Worm (Caenorhabditis elegans) whole organism, L3 larva: Measurements from ENCODE around the gene F18C5.9.

Experiments used
- R02D3.7 ChIP-seq: fragments of 150-350 bp; optimal IDR thresholded peaks from 2 replicates; lab custom pipeline; 2014; ENCODE audit warnings: missing biosample characterization, missing genetic modification characterization
- aly-2 ChIP-seq: fragments of 150-350 bp; optimal IDR thresholded peaks from 2 replicates; lab custom pipeline; 2014; ENCODE audit warnings: missing biosample characterization, missing genetic modification characterization
- ama-1 ChIP-seq: fragments of 150-350 bp; optimal IDR thresholded peaks from 2 replicates; lab custom pipeline; 2018
- ceh-16 ChIP-seq: sonication (generic microtip); optimal IDR thresholded peaks from 2 replicates; lab custom pipeline; 2017; ENCODE audit warnings: missing biosample characterization, missing genetic modification characterization
- ceh-28 ChIP-seq: fragments of 150-350 bp; optimal IDR thresholded peaks from 2 replicates; lab custom pipeline; 2014; ENCODE audit warnings: missing biosample characterization, missing genetic modification reagents, missing genetic modification characterization
- ceh-82 ChIP-seq: fragments of 150-350 bp; optimal IDR thresholded peaks from 2 replicates; lab custom pipeline; 2014; ENCODE audit warnings: missing biosample characterization, missing genetic modification characterization
- ceh-9 ChIP-seq: sonication (generic microtip); optimal IDR thresholded peaks from 2 replicates; lab custom pipeline; 2018; ENCODE audit warnings: missing biosample characterization, missing genetic modification characterization
- daf-12 ChIP-seq: fragments of 150-350 bp; optimal IDR thresholded peaks from 2 replicates; lab custom pipeline; 2014; ENCODE audit warnings: missing biosample characterization, missing genetic modification reagents, missing genetic modification characterization
- egl-27 ChIP-seq: sonication (generic microtip); optimal IDR thresholded peaks from 4 replicates; lab custom pipeline; 2017; ENCODE audit warnings: missing biosample characterization, missing genetic modification reagents, missing genetic modification characterization
- elt-1 ChIP-seq: fragments of 150-350 bp; optimal IDR thresholded peaks from 2 replicates; lab custom pipeline; 2014; ENCODE audit warnings: missing biosample characterization, missing genetic modification characterization
- elt-3 ChIP-seq, 3 experiments: fragments of 150-350 bp in 1 of 3; sonication (generic microtip) in 2 of 3; optimal IDR thresholded peaks; 2 replicates in 2 of 3; 4 replicates in 1 of 3; lab custom pipeline; 2014 to 2017; ENCODE audit warnings: missing biosample characterization in 3 of 3, missing genetic modification characterization in 3 of 3
- eor-1 ChIP-seq, 2 experiments: fragments of 150-350 bp; optimal IDR thresholded peaks; 2 replicates each; lab custom pipeline; 2014 to 2018; ENCODE audit warnings: missing biosample characterization in 2 of 2, missing genetic modification characterization in 2 of 2
- fkh-2 ChIP-seq: fragments of 150-350 bp; optimal IDR thresholded peaks from 2 replicates; lab custom pipeline; 2014; ENCODE audit warnings: missing biosample characterization, missing genetic modification reagents, missing genetic modification characterization
- hmg-11 ChIP-seq: sonication (generic microtip); optimal IDR thresholded peaks from 2 replicates; lab custom pipeline; 2016; ENCODE audit warnings: missing genetic modification characterization, missing compliant biosample characterization
- jun-1 ChIP-seq: fragments of 150-350 bp; optimal IDR thresholded peaks from 2 replicates; lab custom pipeline; 2014; ENCODE audit warnings: missing biosample characterization, missing genetic modification reagents, missing genetic modification characterization
- lin-15B ChIP-seq: fragments of 150-350 bp; optimal IDR thresholded peaks from 2 replicates; lab custom pipeline; 2014; ENCODE audit warnings: missing biosample characterization, missing genetic modification characterization
- mml-1 ChIP-seq: fragments of 150-350 bp; sonication (generic microtip); optimal IDR thresholded peaks from 3 replicates; lab custom pipeline; 2014; ENCODE audit warnings: missing biosample characterization, missing genetic modification characterization
- nfya-1 ChIP-seq: sonication (generic microtip); optimal IDR thresholded peaks from 2 replicates; lab custom pipeline; 2017; ENCODE audit warnings: missing genetic modification characterization, mild to moderate bottlenecking, missing compliant biosample characterization, antibody characterized with exemption, moderate library complexity; ENCODE audit not compliant: insufficient read depth
- nhr-11 ChIP-seq: fragments of 150-350 bp; optimal IDR thresholded peaks from 2 replicates; lab custom pipeline; 2014; ENCODE audit warnings: missing biosample characterization, missing genetic modification characterization
- nhr-12 ChIP-seq: fragments of 150-350 bp; optimal IDR thresholded peaks from 2 replicates; lab custom pipeline; 2014; ENCODE audit warnings: missing biosample characterization, missing genetic modification characterization
- nhr-23 ChIP-seq: fragments of 150-350 bp; optimal IDR thresholded peaks from 2 replicates; lab custom pipeline; 2014; ENCODE audit warnings: missing biosample characterization, missing genetic modification reagents, missing genetic modification characterization
- nhr-237 ChIP-seq: fragments of 150-350 bp; optimal IDR thresholded peaks from 2 replicates; lab custom pipeline; 2014; ENCODE audit warnings: missing biosample characterization, missing genetic modification characterization
- nhr-25 ChIP-seq: sonication (generic microtip); optimal IDR thresholded peaks from 2 replicates; lab custom pipeline; 2017; ENCODE audit warnings: missing biosample characterization, missing genetic modification characterization
- nhr-28 ChIP-seq: fragments of 150-350 bp; optimal IDR thresholded peaks from 2 replicates; lab custom pipeline; 2014; ENCODE audit warnings: missing biosample characterization, missing genetic modification characterization
- nhr-43 ChIP-seq: sonication (generic microtip); optimal IDR thresholded peaks from 2 replicates; lab custom pipeline; 2016; ENCODE audit warnings: mild to moderate bottlenecking, missing genetic modification characterization, missing compliant biosample characterization; ENCODE audit not compliant: poor library complexity, severe bottlenecking
- nhr-76 ChIP-seq: fragments of 150-350 bp; sonication (generic microtip); optimal IDR thresholded peaks from 5 replicates; lab custom pipeline; 2014; ENCODE audit warnings: missing biosample characterization, missing genetic modification characterization
- pha-4 ChIP-seq: fragments of 150-350 bp; optimal IDR thresholded peaks from 2 replicates; lab custom pipeline; 2014; ENCODE audit warnings: missing biosample characterization, missing genetic modification reagents, missing genetic modification characterization
- pqm-1 ChIP-seq: fragments of 150-350 bp; optimal IDR thresholded peaks from 2 replicates; lab custom pipeline; 2017; ENCODE audit warnings: missing biosample characterization, missing genetic modification characterization, inconsistent platforms
- sea-2 ChIP-seq: fragments of 150-350 bp; sonication (generic microtip); optimal IDR thresholded peaks from 4 replicates; lab custom pipeline; 2014; ENCODE audit warnings: missing biosample characterization, missing genetic modification reagents, missing genetic modification characterization
- skn-1 ChIP-seq: fragments of 150-350 bp; optimal IDR thresholded peaks from 2 replicates; lab custom pipeline; 2014; ENCODE audit warnings: missing biosample characterization, missing genetic modification characterization
- snpc-4 ChIP-seq: fragments of 150-350 bp; optimal IDR thresholded peaks from 2 replicates; lab custom pipeline; 2014; ENCODE audit warnings: missing biosample characterization, missing genetic modification characterization
- unc-39 ChIP-seq: sonication (generic microtip); optimal IDR thresholded peaks from 4 replicates; lab custom pipeline; 2017; ENCODE audit warnings: missing biosample characterization, missing genetic modification characterization
- unc-62 ChIP-seq: fragments of 150-350 bp; sonication (generic microtip); optimal IDR thresholded peaks from 4 replicates; lab custom pipeline; 2014; ENCODE audit warnings: missing biosample characterization, missing genetic modification reagents, missing genetic modification characterization
- zag-1 ChIP-seq: fragments of 150-350 bp; optimal IDR thresholded peaks from 2 replicates; lab custom pipeline; 2014; ENCODE audit warnings: missing biosample characterization, missing genetic modification characterization
- ztf-4 ChIP-seq: fragments of 150-350 bp; optimal IDR thresholded peaks from 2 replicates; lab custom pipeline; 2014; ENCODE audit warnings: missing biosample characterization, missing genetic modification characterization

F18C5.9 gene

DNA sequence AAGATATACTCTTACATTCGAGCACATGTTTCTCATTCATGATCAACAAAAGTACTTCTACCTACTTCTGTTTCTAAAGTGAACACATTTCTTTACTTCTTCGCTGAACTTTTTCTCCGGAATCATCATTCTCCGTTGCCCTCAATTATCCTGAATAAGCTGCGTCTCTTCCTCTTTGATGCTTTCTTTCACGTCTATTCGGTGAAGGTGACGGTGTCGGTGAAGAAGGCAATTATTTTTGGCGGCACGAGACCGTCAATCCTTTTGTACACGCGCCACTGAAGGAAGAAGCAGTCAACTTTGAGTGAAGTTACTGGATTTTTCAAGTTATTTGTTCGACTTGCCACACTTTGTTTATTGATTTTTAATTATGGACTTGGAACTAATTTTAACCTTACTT, 35.4 kb upstream of the F18C5.9 start, which contains the start of gene abch-1:
Gene abch-1, minus strand, starts transcription at position 101 of the 400 bp plus-strand sequence.
- TF ChIP-seq nhr-28 (tag; lab: Kevin White, UChicago) (no peak), aly-2 (tag; lab: Kevin White, UChicago) (no peak), jun-1 (tag; lab: Kevin White, UChicago) (no peak), hmg-11 (tag; lab: Kevin White, UChicago) (no peak), pha-4 (tag; lab: Kevin White, UChicago) (no peak), elt-3 (tag; optimal IDR thresholded peaks at IDR 0.05; lab: Kevin White, UChicago) (no peak), ztf-4 (tag; lab: Kevin White, UChicago) (no peak), ceh-9 (tag; lab: Kevin White, UChicago) (no peak), mml-1 (tag; lab: Kevin White, UChicago) (no peak), pqm-1 (tag; lab: Kevin White, UChicago) (no peak), nfya-1 (tag; lab: Kevin White, UChicago) (no peak), R02D3.7 (tag; lab: Kevin White, UChicago) (no peak), lin-15B (tag; lab: Kevin White, UChicago) (no peak), daf-12 (tag; lab: Kevin White, UChicago) (no peak), nhr-11 (tag; lab: Kevin White, UChicago) (no peak), unc-62 (GFP tag; lab: Kevin White, UChicago) (no peak), nhr-23 (tag; lab: Kevin White, UChicago) (no peak)
- TF ChIP-seq, all 47 proteins: peak for 0

DNA sequence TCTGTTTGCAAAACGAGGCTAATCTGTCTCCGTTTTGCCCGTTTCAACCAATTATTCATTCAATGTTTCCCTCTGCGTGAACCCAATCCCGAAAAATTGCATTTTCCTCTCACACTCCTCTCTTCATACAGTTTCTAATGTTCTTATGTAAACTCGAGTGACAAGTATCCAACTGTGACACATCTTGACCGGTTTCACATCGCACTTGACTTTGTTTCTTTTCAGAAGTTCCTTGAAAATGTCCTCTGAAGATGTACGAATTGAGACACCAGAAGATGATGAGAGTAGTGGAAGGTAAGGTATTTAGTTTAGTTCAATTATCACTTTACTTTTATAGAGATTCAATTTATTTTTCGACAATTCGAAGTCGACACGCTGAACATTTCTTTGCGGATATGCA, 35.0 kb upstream of the F18C5.9 start, which contains the start of gene abcx-1:
Gene abcx-1, plus strand, starts transcription at position 224 of the 400 bp plus-strand sequence.
- no peak for TF ChIP-seq unc-62 (GFP tag; lab: Kevin White, UChicago)
- TF ChIP-seq nhr-76 (tag; lab: Kevin White, UChicago): no peak
- no peak for TF ChIP-seq eor-1 (tag; optimal IDR thresholded peaks at IDR 0.05; lab: Kevin White, UChicago)
- TF ChIP-seq elt-1 (tag; lab: Kevin White, UChicago): no peak
- no peak for TF ChIP-seq unc-39

DNA sequence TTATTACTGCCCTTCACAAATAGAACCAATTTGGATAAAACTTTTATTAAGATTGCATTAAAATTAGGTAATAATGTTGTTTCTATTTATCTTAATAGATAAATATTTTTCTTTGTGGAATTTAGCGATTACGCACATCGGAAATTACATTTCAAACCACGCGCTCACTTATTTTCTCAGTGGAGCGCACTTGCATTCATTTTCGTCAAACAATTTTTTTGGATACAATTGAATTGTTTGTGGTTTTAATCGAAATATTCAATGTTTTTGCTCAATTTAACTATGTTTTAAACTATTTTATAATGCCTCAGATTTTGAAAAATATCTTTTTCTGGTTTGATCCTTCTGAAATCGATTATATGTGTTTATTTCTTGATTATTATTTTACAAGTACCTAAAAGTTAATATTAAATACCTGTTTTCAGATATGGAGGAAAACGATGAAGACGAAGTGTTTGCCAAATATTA, 30.9 kb upstream of the F18C5.9 start, which contains the start of gene utp-20:
Gene utp-20, plus strand, starts transcription at position 418 of the 468 bp plus-strand sequence.
- TF ChIP-seq nhr-23 (tag; lab: Kevin White, UChicago) (peak; percentile 49), snpc-4 (tag; lab: Kevin White, UChicago) (peak; percentile 42), nhr-237 (tag; lab: Kevin White, UChicago) (no peak), lin-15B (tag; lab: Kevin White, UChicago) (peak; percentile 59), skn-1 (tag; lab: Kevin White, UChicago) (peak; percentile 31), nfya-1 (tag; lab: Kevin White, UChicago) (peak; percentile 58), ceh-16 (no peak)

DNA sequence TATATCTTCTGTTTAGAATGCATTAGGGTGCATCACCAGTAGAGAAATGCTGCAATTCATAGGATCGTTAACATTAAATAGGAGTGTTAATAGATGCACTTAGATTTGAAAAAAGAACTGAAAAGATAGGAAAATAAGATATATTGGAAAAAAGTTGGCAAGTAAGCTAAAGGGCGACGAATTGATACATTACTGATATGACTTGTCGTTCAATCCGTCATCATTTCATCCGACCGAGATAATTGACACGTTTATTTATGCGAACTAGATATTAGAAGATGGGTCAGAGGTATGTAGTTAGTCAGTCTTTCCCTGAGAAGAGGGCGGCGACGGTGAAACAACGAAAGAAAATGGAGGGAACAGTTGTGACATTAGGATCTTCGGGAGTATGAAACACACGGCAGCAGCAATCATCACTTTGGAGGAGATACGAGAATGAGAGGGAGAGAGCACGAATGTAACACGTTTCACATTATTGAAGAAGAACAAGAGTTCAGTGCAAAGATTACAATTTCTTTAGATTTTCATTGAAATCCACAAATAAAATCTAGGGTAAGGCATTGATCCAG, 22.0 kb upstream of the F18C5.9 start, which contains the start of gene lron-15:
Gene lron-15, minus strand, starts transcription at position 51 of the 569 bp plus-strand sequence.
- TF ChIP-seq pha-4 (tag; lab: Kevin White, UChicago) (no peak), ceh-82 (tag; lab: Kevin White, UChicago) (no peak), zag-1 (tag; lab: Kevin White, UChicago) (no peak), nhr-12 (no peak), nhr-43 (tag; lab: Kevin White, UChicago) (no peak), sea-2 (GFP tag; lab: Kevin White, UChicago) (no peak), ceh-28 (tag; lab: Kevin White, UChicago) (no peak), fkh-2 (tag; lab: Kevin White, UChicago) (no peak), nhr-237 (tag; lab: Kevin White, UChicago) (no peak), eor-1 (tag; optimal IDR thresholded peaks at IDR 0.05; lab: Kevin White, UChicago) (no peak), lin-15B (tag; lab: Kevin White, UChicago) (no peak), ama-1 (no peak), nhr-28 (tag; lab: Kevin White, UChicago) (no peak), nhr-25 (tag; lab: Kevin White, UChicago) (no peak), mml-1 (tag; lab: Kevin White, UChicago) (no peak), egl-27 (tag; lab: Kevin White, UChicago) (no peak), aly-2 (tag; lab: Kevin White, UChicago) (no peak)
